Worm (Caenorhabditis elegans) whole organism, L4 larva: ENCODE data around the gene gbb-2.

Experiments
- F49E8.2 ChIP-seq: sonication (generic microtip); optimal IDR thresholded peaks from 2 replicates; lab custom pipeline; 2016; ENCODE audit warnings: missing compliant biosample characterization, mild to moderate bottlenecking, missing genetic modification characterization, borderline replicate concordance
- Y75B8A.6 ChIP-seq: fragments of 200-800 bp; sonication (Bioruptor generic); IDR thresholded peaks from 2 replicates; pipeline ENCODE4 v1.3.6; 2022; ENCODE audit warnings: missing genetic modification reagents, missing genetic modification characterization, missing compliant biosample characterization
- ZK337.2 ChIP-seq: fragments of 200-800 bp; sonication (Bioruptor generic); IDR thresholded peaks from 2 replicates; pipeline ENCODE4 v1.3.6; 2022; ENCODE audit warnings: missing genetic modification reagents, missing genetic modification characterization, missing compliant biosample characterization
- ZK546.5 ChIP-seq, 2 experiments: sonication (generic microtip); optimal IDR thresholded peaks; 2 replicates each; lab custom pipeline; 2017; ENCODE audit warnings: missing biosample characterization in 2 of 2, missing genetic modification characterization in 2 of 2
- aha-1 ChIP-seq: fragments of 150-350 bp; peaks from one replicate; lab custom pipeline; 2014; ENCODE audit warnings: missing biosample characterization, missing genetic modification characterization
- aly-2 ChIP-seq: sonication (generic microtip); optimal IDR thresholded peaks from 2 replicates; lab custom pipeline; 2018; ENCODE audit warnings: missing biosample characterization, missing genetic modification characterization
- attf-4 ChIP-seq: sonication (generic microtip); optimal IDR thresholded peaks from 3 replicates; lab custom pipeline; 2017; ENCODE audit warnings: missing biosample characterization, missing genetic modification characterization
- ceh-20 ChIP-seq: fragments of 200-800 bp; sonication (Bioruptor generic); IDR thresholded peaks from 2 replicates; pipeline ENCODE4 v1.3.6; 2022; ENCODE audit warnings: missing genetic modification reagents, missing genetic modification characterization, missing compliant biosample characterization
- ceh-32 ChIP-seq: sonication (generic microtip); optimal IDR thresholded peaks from 2 replicates; lab custom pipeline; 2016; ENCODE audit warnings: mild to moderate bottlenecking, missing genetic modification characterization, missing compliant biosample characterization; ENCODE audit not compliant: poor library complexity
- ces-1 ChIP-seq: fragments of 150-350 bp; sonication (generic microtip); optimal IDR thresholded peaks from 4 replicates; lab custom pipeline; 2014; ENCODE audit warnings: missing biosample characterization, missing genetic modification reagents, missing genetic modification characterization
- daf-12 ChIP-seq: fragments of 150-350 bp; optimal IDR thresholded peaks from 2 replicates; lab custom pipeline; 2014; ENCODE audit warnings: missing biosample characterization, missing genetic modification reagents, missing genetic modification characterization
- daf-16 ChIP-seq, 3 experiments: sonication (generic microtip); optimal IDR thresholded peaks; 2 replicates each; lab custom pipeline; 2016 to 2017; ENCODE audit warnings: missing genetic modification characterization in 3 of 3, missing genetic modification reagents in 3 of 3, mild to moderate bottlenecking in 2 of 3, missing compliant biosample characterization in 2 of 3, missing biosample characterization in 1 of 3, moderate library complexity in 1 of 3
- daf-19 ChIP-seq: fragments of 200-800 bp; sonication (Bioruptor generic); conservative IDR thresholded peaks from 2 replicates; pipeline ENCODE4 v1.3.6; 2022; ENCODE audit warnings: missing genetic modification characterization, missing compliant biosample characterization
- dmd-6 ChIP-seq: fragments of 200-800 bp; sonication (Bioruptor generic); IDR thresholded peaks from 2 replicates; pipeline ENCODE4 v1.3.6; 2022; ENCODE audit warnings: missing genetic modification reagents, missing genetic modification characterization, missing compliant biosample characterization
- dmd-8 ChIP-seq: fragments of 200-800 bp; sonication (Bioruptor generic); IDR thresholded peaks from 2 replicates; pipeline ENCODE4 v1.3.6; 2022; ENCODE audit warnings: missing genetic modification characterization, missing compliant biosample characterization
- dmd-9 ChIP-seq: fragments of 200-800 bp; sonication (Bioruptor generic); IDR thresholded peaks from 2 replicates; pipeline ENCODE4 v1.3.6; 2022; ENCODE audit warnings: missing genetic modification reagents, missing genetic modification characterization, missing compliant biosample characterization
- dve-1 ChIP-seq: sonication (generic microtip); optimal IDR thresholded peaks from 2 replicates; lab custom pipeline; 2017; ENCODE audit warnings: antibody characterized with exemption, mild to moderate bottlenecking, missing genetic modification characterization, missing compliant biosample characterization; ENCODE audit not compliant: insufficient read depth
- egl-27 ChIP-seq: sonication (generic microtip); optimal IDR thresholded peaks from 3 replicates; lab custom pipeline; 2017; ENCODE audit warnings: missing biosample characterization, missing genetic modification reagents, missing genetic modification characterization
- fkh-10 ChIP-seq: fragments of 150-350 bp; optimal IDR thresholded peaks from 2 replicates; lab custom pipeline; 2014; ENCODE audit warnings: missing biosample characterization, missing genetic modification reagents, missing genetic modification characterization
- fos-1 ChIP-seq: fragments of 150-350 bp; optimal IDR thresholded peaks from 2 replicates; lab custom pipeline; 2014; ENCODE audit warnings: missing biosample characterization, missing genetic modification characterization
- hlh-11 ChIP-seq: fragments of 200-800 bp; sonication (Bioruptor generic); optimal IDR thresholded peaks from 2 replicates; lab custom pipeline; 2018; ENCODE audit warnings: mild to moderate bottlenecking, missing genetic modification characterization, missing compliant biosample characterization
- hlh-30 ChIP-seq: sonication (generic microtip); optimal IDR thresholded peaks from 2 replicates; lab custom pipeline; 2017; ENCODE audit warnings: antibody characterized with exemption, mild to moderate bottlenecking, missing genetic modification characterization, missing compliant biosample characterization; ENCODE audit not compliant: insufficient read depth
- hmg-1.1 ChIP-seq: fragments of 200-800 bp; sonication (Bioruptor generic); IDR thresholded peaks from 2 replicates; pipeline ENCODE4 v1.3.6; 2022; ENCODE audit warnings: missing genetic modification reagents, missing genetic modification characterization, missing compliant biosample characterization
- lim-7 ChIP-seq: fragments of 200-800 bp; sonication (Bioruptor generic); IDR thresholded peaks from 2 replicates; pipeline ENCODE4 v1.3.6; 2022; ENCODE audit warnings: missing genetic modification characterization, missing compliant biosample characterization
- lin-13 ChIP-seq: fragments of 150-350 bp; optimal IDR thresholded peaks from 2 replicates; lab custom pipeline; 2014; ENCODE audit warnings: missing biosample characterization, missing genetic modification reagents, missing genetic modification characterization
- lin-29 ChIP-seq: fragments of 200-800 bp; sonication (Bioruptor generic); IDR thresholded peaks from 2 replicates; pipeline ENCODE4 v1.3.6; 2022; ENCODE audit warnings: missing genetic modification reagents, missing genetic modification characterization, missing compliant biosample characterization
- lin-39 ChIP-seq: fragments of 150-350 bp; optimal IDR thresholded peaks from 2 replicates; lab custom pipeline; 2014; ENCODE audit warnings: missing biosample characterization, missing genetic modification reagents, missing genetic modification characterization
- mdl-1 ChIP-seq, 2 experiments: fragments of 150-350 bp in 1 of 2; sonication (generic microtip) in 1 of 2; optimal IDR thresholded peaks; 2 replicates each; lab custom pipeline; 2014 to 2017; ENCODE audit warnings: missing biosample characterization in 2 of 2, missing genetic modification characterization in 2 of 2
- mdt-29 ChIP-seq: fragments of 200-800 bp; sonication (Bioruptor generic); IDR thresholded peaks from 2 replicates; pipeline ENCODE4 v1.3.6; 2022; ENCODE audit warnings: missing genetic modification reagents, missing genetic modification characterization, missing compliant biosample characterization
- mes-2 ChIP-seq: sonication (generic microtip); optimal IDR thresholded peaks from 2 replicates; lab custom pipeline; 2016; ENCODE audit warnings: missing genotype, mild to moderate bottlenecking, missing genetic modification characterization, missing compliant biosample characterization; ENCODE audit not compliant: poor library complexity, severe bottlenecking
- nhr-28 ChIP-seq: fragments of 150-350 bp; optimal IDR thresholded peaks from 2 replicates; lab custom pipeline; 2014; ENCODE audit warnings: missing biosample characterization, missing genetic modification characterization
- nhr-41 ChIP-seq: fragments of 200-800 bp; sonication (Bioruptor generic); IDR thresholded peaks from 2 replicates; pipeline ENCODE4 v1.3.6; 2022; ENCODE audit warnings: missing genetic modification reagents, missing genetic modification characterization, missing compliant biosample characterization
- nhr-6 ChIP-seq: fragments of 150-350 bp; optimal IDR thresholded peaks from 2 replicates; lab custom pipeline; 2014; ENCODE audit warnings: missing biosample characterization, missing genetic modification characterization
- pqm-1 ChIP-seq: sonication (generic microtip); optimal IDR thresholded peaks from 2 replicates; lab custom pipeline; 2017; ENCODE audit warnings: missing biosample characterization, missing genetic modification characterization
- rbr-2 ChIP-seq: sonication (generic microtip); optimal IDR thresholded peaks from 2 replicates; lab custom pipeline; 2016; ENCODE audit warnings: missing genotype, missing genetic modification characterization, missing compliant biosample characterization
- sdz-12 ChIP-seq: fragments of 200-800 bp; sonication (Bioruptor generic); optimal IDR thresholded peaks from 2 replicates; lab custom pipeline; 2018; ENCODE audit warnings: mild to moderate bottlenecking, missing genetic modification characterization, missing compliant biosample characterization
- set-16 ChIP-seq: fragments of 200-800 bp; sonication (Bioruptor generic); IDR thresholded peaks from 2 replicates; pipeline ENCODE4 v1.3.6; 2022; ENCODE audit warnings: missing genetic modification reagents, missing genetic modification characterization, missing compliant biosample characterization
- tra-1 ChIP-seq: fragments of 200-800 bp; sonication (Bioruptor generic); IDR thresholded peaks from 2 replicates; pipeline ENCODE4 v1.3.6; 2022; ENCODE audit warnings: missing genetic modification reagents, missing genetic modification characterization, missing compliant biosample characterization
- unc-62 ChIP-seq, 3 experiments: fragments of 150-350 bp in 1 of 3; sonication (generic microtip); optimal IDR thresholded peaks in 2 of 3; peaks in 1 of 3; 1 replicate in 1 of 3; 2 replicates in 2 of 3; lab custom pipeline; 2014 to 2017; ENCODE audit warnings: missing biosample characterization in 3 of 3, missing genetic modification characterization in 3 of 3, missing genetic modification reagents in 3 of 3, missing genotype in 1 of 3
- zfp-2 ChIP-seq: sonication (generic microtip); optimal IDR thresholded peaks from 2 replicates; lab custom pipeline; 2016; ENCODE audit warnings: mild to moderate bottlenecking, missing genetic modification characterization, missing compliant biosample characterization
- zip-11 ChIP-seq: fragments of 200-800 bp; sonication (Bioruptor generic); IDR thresholded peaks from 2 replicates; pipeline ENCODE4 v1.3.6; 2022; ENCODE audit warnings: missing genetic modification characterization, missing compliant biosample characterization
- zip-2 ChIP-seq: fragments of 150-350 bp; optimal IDR thresholded peaks from 2 replicates; lab custom pipeline; 2014; ENCODE audit warnings: missing biosample characterization, missing genetic modification characterization

gbb-2 gene

ce11 chrIV:4505078-4505477 lies 1.5 kb downstream of the gbb-2 start:
- TF ChIP-seq ces-1: peak; percentile 91
- TF ChIP-seq unc-62 (GFP tag; optimal IDR thresholded peaks at IDR 0.05 in 1 of 2; lab: Kevin White, UChicago): peak in 1 of 2 experiments; percentile 10
- TF ChIP-seq unc-62 (tag; optimal IDR thresholded peaks at IDR 0.05; lab: Kevin White, UChicago): no peak
- no peak for TF ChIP-seq nhr-6 (tag; lab: Kevin White, UChicago)
- peak; percentile 0 for TF ChIP-seq fkh-10 (GFP tag; lab: Kevin White, UChicago)
- no peak for TF ChIP-seq mdt-29 (GFP tag; lab: Robert Waterston, UW)

- TF ChIP-seq sdz-12 (no peak), lin-13 (no peak), set-16 (peak; percentile 51), unc-62 (GFP tag; optimal IDR thresholded peaks at IDR 0.05 in 1 of 2; lab: Kevin White, UChicago) (peak in 1 of 2 experiments; percentile 61), unc-62 (tag; optimal IDR thresholded peaks at IDR 0.05; lab: Kevin White, UChicago) (no peak)
These were observed 16.3 kb downstream of the gbb-2 start, which contains the start of gene ZK180.7 for ce11 chrIV:4490148-4490652. Gene ZK180.7 (plus strand): TSS chrIV:4490542.

ce11 chrIV:4486738-4487137 lies 19.8 kb downstream of the gbb-2 start, which contains the start of gene trx-3:
Gene trx-3 (plus strand): TSS chrIV:4487028.
- peak; percentile 42; the same call in 1 of the 2 replicates for TF ChIP-seq dmd-6 (GFP tag; lab: Robert Waterston, UW)
- no peak for TF ChIP-seq ceh-32 (tag; lab: Kevin White, UChicago)
- no peak for TF ChIP-seq ceh-20
- TF ChIP-seq pqm-1 (tag; lab: Kevin White, UChicago): peak; percentile 75
- TF ChIP-seq hlh-11: peak; percentile 71
- no peak for TF ChIP-seq mdl-1 (tag; optimal IDR thresholded peaks at IDR 0.05; lab: Kevin White, UChicago)
- TF ChIP-seq ZK546.5 (tag; optimal IDR thresholded peaks at IDR 0.05; lab: Kevin White, UChicago): no peak
- TF ChIP-seq F49E8.2: no peak
- TF ChIP-seq unc-62 (GFP tag; optimal IDR thresholded peaks at IDR 0.05 in 1 of 2; lab: Kevin White, UChicago): peak in 1 of 2 experiments; percentile 91
- no peak for TF ChIP-seq unc-62 (tag; optimal IDR thresholded peaks at IDR 0.05; lab: Kevin White, UChicago)
- peak; percentile 55 for TF ChIP-seq aha-1 (tag; lab: Kevin White, UChicago)
- no peak for TF ChIP-seq zip-11
- peak; percentile 62 for TF ChIP-seq nhr-28 (tag; lab: Kevin White, UChicago)
- no peak for TF ChIP-seq ZK337.2
- TF ChIP-seq daf-16 (GFP tag; optimal IDR thresholded peaks at IDR 0.05; lab: Kevin White, UChicago): no peak
- peak; percentile 50 for TF ChIP-seq daf-16 (tag; optimal IDR thresholded peaks at IDR 0.05; lab: Kevin White, UChicago)
- no peak for TF ChIP-seq lim-7 (GFP tag; lab: Robert Waterston, UW)
- no peak for TF ChIP-seq dmd-8 (GFP tag; lab: Robert Waterston, UW)
- no peak for TF ChIP-seq mes-2 (tag; lab: Kevin White, UChicago)
- peak; percentile 51 for TF ChIP-seq dve-1 (tag; lab: Kevin White, UChicago)
- no peak for TF ChIP-seq lin-39

ce11 chrIV:4484555-4484954 lies 22.0 kb downstream of the gbb-2 start:
- no peak for TF ChIP-seq zip-2 (tag; lab: Kevin White, UChicago)
- TF ChIP-seq dmd-6 (GFP tag; lab: Robert Waterston, UW): peak; percentile 68
- TF ChIP-seq dve-1 (tag; lab: Kevin White, UChicago): peak; percentile 45
- TF ChIP-seq hlh-30: peak; percentile 42
- TF ChIP-seq pqm-1 (tag; lab: Kevin White, UChicago): peak; percentile 70

ce11 chrIV:4482531-4482930 lies 24.0 kb downstream of the gbb-2 start, which contains the start of gene M01H9.4:
Gene M01H9.4 (minus strand): TSS chrIV:4482909.
- TF ChIP-seq Y75B8A.6 (GFP tag; lab: Robert Waterston, UW): no peak
- TF ChIP-seq zip-2 (tag; lab: Kevin White, UChicago): no peak
- no peak for TF ChIP-seq mdt-29 (GFP tag; lab: Robert Waterston, UW)
- no peak for TF ChIP-seq fos-1 (tag; lab: Kevin White, UChicago)
- no peak for TF ChIP-seq daf-19
- no peak for TF ChIP-seq lin-29 (GFP tag; lab: Robert Waterston, UW)
- TF ChIP-seq tra-1 (GFP tag; lab: Robert Waterston, UW): no peak
- TF ChIP-seq hmg-1.1 (GFP tag; lab: Robert Waterston, UW): no peak
- no peak for TF ChIP-seq attf-4 (tag; lab: Kevin White, UChicago)
- no peak for TF ChIP-seq dmd-9 (GFP tag; lab: Robert Waterston, UW)
- no peak for TF ChIP-seq rbr-2 (tag; lab: Kevin White, UChicago)
- TF ChIP-seq F49E8.2: no peak
- TF ChIP-seq egl-27 (tag; lab: Kevin White, UChicago): no peak
- TF ChIP-seq daf-12: no peak
- no peak for TF ChIP-seq aly-2 (tag; lab: Kevin White, UChicago)
- TF ChIP-seq mes-2 (tag; lab: Kevin White, UChicago): no peak
- no peak for TF ChIP-seq zfp-2
- no peak for TF ChIP-seq nhr-41 (GFP tag; lab: Robert Waterston, UW)
